Fruit fly (Drosophila melanogaster): ENCODE results near the gene ImpL1.

- TF ChIP-seq pan (optimal IDR thresholded peaks at IDR 0.05) (no peak), usp (GFP tag; optimal IDR thresholded peaks at IDR 0.05) (no peak), Dll (optimal IDR thresholded peaks at IDR 0.05) (no peak), CG8478 (optimal IDR thresholded peaks at IDR 0.05) (no peak), psq (optimal IDR thresholded peaks at IDR 0.05) (no peak)
These were observed 30.3 kb downstream of the ImpL1 start for dm6 chr3L:13412886-13413224.
